Fruit fly (Drosophila melanogaster) whole organism, embryonic: ENCODE measurements around the gene nesd.

Source experiments
- Atf-2 ChIP-seq: fragments of 200-800 bp; sonication (Bioruptor generic); optimal IDR thresholded peaks from 2 replicates; lab custom pipeline; 2016; ENCODE audit warnings: missing biosample characterization, missing genetic modification characterization
- Atf3 ChIP-seq: fragments of 200-800 bp; sonication (Bioruptor generic); optimal IDR thresholded peaks from 3 replicates; lab custom pipeline; 2016; ENCODE audit warnings: missing biosample characterization, missing genetic modification characterization
- CG10209 ChIP-seq: fragments of 200-800 bp; sonication (Bioruptor generic); optimal IDR thresholded peaks from 3 replicates; lab custom pipeline; 2017; ENCODE audit warnings: missing biosample characterization, mild to moderate bottlenecking, missing genetic modification characterization, missing genetic modification reagents
- CG1024 ChIP-seq: fragments of 200-800 bp; sonication (Bioruptor generic); IDR thresholded peaks from 2 replicates; pipeline ENCODE4 v1.3.6; 2022; ENCODE audit warnings: missing biosample characterization, missing genetic modification characterization
- CG10267 ChIP-seq: fragments of 200-800 bp; sonication (Bioruptor generic); optimal IDR thresholded peaks from 2 replicates; lab custom pipeline; 2018; ENCODE audit warnings: missing biosample characterization, mild to moderate bottlenecking, missing genetic modification characterization, moderate library complexity
- CG10366 ChIP-seq: fragments of 200-800 bp; sonication (Bioruptor generic); IDR thresholded peaks from 2 replicates; pipeline ENCODE4 v1.3.6; 2022; ENCODE audit warnings: missing biosample characterization, missing genetic modification characterization
- CG10543 ChIP-seq: fragments of 200-800 bp; sonication (Bioruptor generic); optimal IDR thresholded peaks from 3 replicates; lab custom pipeline; 2017; ENCODE audit warnings: missing biosample characterization, mild to moderate bottlenecking, missing genetic modification characterization, moderate library complexity
- CG11560 ChIP-seq: fragments of 200-800 bp; sonication (Bioruptor generic); IDR thresholded peaks from 3 replicates; pipeline ENCODE4 v1.3.6; 2022; ENCODE audit warnings: missing biosample characterization, missing genetic modification characterization
- CG12769 ChIP-seq: fragments of 200-800 bp; sonication (Bioruptor generic); optimal IDR thresholded peaks from 2 replicates; lab custom pipeline; 2019; ENCODE audit warnings: missing biosample characterization, mild to moderate bottlenecking, missing genetic modification characterization, moderate library complexity
- CG14965 ChIP-seq: fragments of 200-800 bp; sonication (Bioruptor generic); optimal IDR thresholded peaks from 2 replicates; lab custom pipeline; 2016; ENCODE audit warnings: missing biosample characterization, missing genetic modification characterization, borderline replicate concordance
- CG16813 ChIP-seq: fragments of 200-800 bp; sonication (Bioruptor generic); IDR thresholded peaks from 3 replicates; pipeline ENCODE4 v1.3.6; 2022; ENCODE audit warnings: missing biosample characterization, missing genetic modification characterization; ENCODE audit not compliant: partially characterized antibody
- CG17802 ChIP-seq: fragments of 200-800 bp; sonication (Bioruptor generic); optimal IDR thresholded peaks from 2 replicates; lab custom pipeline; 2018; ENCODE audit warnings: missing biosample characterization, mild to moderate bottlenecking, missing genetic modification characterization, moderate library complexity
- CG1792 ChIP-seq: fragments of 200-800 bp; sonication (Bioruptor generic); optimal IDR thresholded peaks from 2 replicates; lab custom pipeline; 2016; ENCODE audit warnings: missing biosample characterization, missing genetic modification characterization
- CG18599 ChIP-seq: fragments of 200-800 bp; sonication (Bioruptor generic); optimal IDR thresholded peaks from 3 replicates; lab custom pipeline; 2017; ENCODE audit warnings: missing biosample characterization, missing genetic modification characterization, mild to moderate bottlenecking, moderate library complexity, missing genetic modification reagents
- CG4707 ChIP-seq: fragments of 200-800 bp; sonication (Bioruptor generic); optimal IDR thresholded peaks from 2 replicates; lab custom pipeline; 2018; ENCODE audit warnings: missing biosample characterization, mild to moderate bottlenecking, missing genetic modification characterization, moderate library complexity
- CG6683 ChIP-seq: fragments of 200-800 bp; sonication (Bioruptor generic); optimal IDR thresholded peaks from 2 replicates; lab custom pipeline; 2017; ENCODE audit warnings: missing biosample characterization, mild to moderate bottlenecking, missing genetic modification characterization, missing genetic modification reagents
- CG7357 ChIP-seq: fragments of 200-800 bp; sonication (Bioruptor generic); IDR thresholded peaks from 3 replicates; pipeline ENCODE4 v1.3.6; 2022; ENCODE audit warnings: missing biosample characterization, missing genetic modification characterization
- CG7372 ChIP-seq: fragments of 200-800 bp; sonication (Bioruptor generic); IDR thresholded peaks from 2 replicates; pipeline ENCODE4 v1.3.6; 2022; ENCODE audit warnings: missing biosample characterization, missing genetic modification characterization
- CG7839 ChIP-seq: fragments of 200-800 bp; sonication (Bioruptor generic); optimal IDR thresholded peaks from 3 replicates; lab custom pipeline; 2018; ENCODE audit warnings: missing biosample characterization, mild to moderate bottlenecking, missing genetic modification characterization, moderate library complexity
- CG9609 ChIP-seq: fragments of 200-800 bp; sonication (Bioruptor generic); optimal IDR thresholded peaks from 3 replicates; lab custom pipeline; 2016; ENCODE audit warnings: missing biosample characterization, missing genetic modification characterization
- Doc2 ChIP-seq: fragments of 200-800 bp; sonication (Bioruptor generic); IDR thresholded peaks from 2 replicates; pipeline ENCODE4 v1.3.6; 2022; ENCODE audit warnings: missing biosample characterization, missing genetic modification characterization
- E2f2 ChIP-seq: fragments of 200-800 bp; sonication (Bioruptor generic); IDR thresholded peaks from 2 replicates; pipeline ENCODE4 v1.3.6; 2022; ENCODE audit warnings: missing biosample characterization, missing genetic modification characterization
- Ets65A ChIP-seq: fragments of 200-800 bp; sonication (Bioruptor generic); peaks from one replicate; lab custom pipeline; 2016; ENCODE audit warnings: missing biosample characterization, missing genetic modification characterization
- H2.0 ChIP-seq: fragments of 200-800 bp; sonication (Bioruptor generic); IDR thresholded peaks from 2 replicates; pipeline ENCODE4 v1.3.6; 2022; ENCODE audit warnings: missing biosample characterization, missing genetic modification characterization
- HLH4C ChIP-seq: fragments of 200-800 bp; sonication (Bioruptor generic); IDR thresholded peaks from 3 replicates; pipeline ENCODE4 v1.3.6; 2022; ENCODE audit warnings: missing biosample characterization, missing genetic modification characterization; ENCODE audit not compliant: partially characterized antibody
- Kr ChIP-seq: fragments of 200-800 bp; sonication (Bioruptor generic); optimal IDR thresholded peaks from 2 replicates; lab custom pipeline; 2017; ENCODE audit warnings: missing biosample characterization, mild to moderate bottlenecking, missing genetic modification characterization
- MTF-1 ChIP-seq: fragments of 200-800 bp; sonication (Bioruptor generic); optimal IDR thresholded peaks from 2 replicates; lab custom pipeline; 2018; ENCODE audit warnings: missing biosample characterization, mild to moderate bottlenecking, missing genetic modification characterization, borderline replicate concordance
- Oaz ChIP-seq: fragments of 200-800 bp; sonication (Bioruptor generic); IDR thresholded peaks from 2 replicates; pipeline ENCODE4 v1.3.6; 2022; ENCODE audit warnings: missing biosample characterization, missing genetic modification characterization
- Optix ChIP-seq: fragments of 200-800 bp; sonication (Bioruptor generic); IDR thresholded peaks from 3 replicates; pipeline ENCODE4 v1.3.6; 2022; ENCODE audit warnings: missing biosample characterization, missing genetic modification characterization
- Pdp1 ChIP-seq, 2 experiments: fragments of 200-800 bp; sonication (Bioruptor generic); optimal IDR thresholded peaks; 3 replicates each; lab custom pipeline; 2016; ENCODE audit warnings: missing biosample characterization in 2 of 2, missing genetic modification characterization in 2 of 2, mild to moderate bottlenecking in 1 of 2, moderate library complexity in 1 of 2
- Sox100B ChIP-seq: fragments of 200-800 bp; sonication (Bioruptor generic); optimal IDR thresholded peaks from 3 replicates; lab custom pipeline; 2018; ENCODE audit warnings: missing biosample characterization, mild to moderate bottlenecking, missing genetic modification characterization
- Sox102F ChIP-seq: fragments of 200-800 bp; sonication (Bioruptor generic); optimal IDR thresholded peaks from 2 replicates; lab custom pipeline; 2018; ENCODE audit warnings: missing biosample characterization, mild to moderate bottlenecking, missing genetic modification characterization, moderate library complexity
- TFAM ChIP-seq: fragments of 200-800 bp; sonication (Bioruptor generic); optimal IDR thresholded peaks from 2 replicates; lab custom pipeline; 2017; ENCODE audit warnings: missing biosample characterization, missing genetic modification characterization, inconsistent platforms
- gce ChIP-seq: fragments of 200-800 bp; sonication (Bioruptor generic); IDR thresholded peaks from 3 replicates; pipeline ENCODE4 v1.3.6; 2022; ENCODE audit warnings: missing biosample characterization, missing genetic modification characterization
- jumu ChIP-seq: fragments of 200-800 bp; sonication (Bioruptor generic); optimal IDR thresholded peaks from 3 replicates; lab custom pipeline; 2016; ENCODE audit warnings: missing biosample characterization, missing genetic modification characterization
- klu ChIP-seq: fragments of 200-800 bp; sonication (Bioruptor generic); IDR thresholded peaks from 2 replicates; pipeline ENCODE4 v1.3.6; 2022; ENCODE audit warnings: missing biosample characterization, missing genetic modification characterization
- knrl ChIP-seq: fragments of 200-800 bp; sonication (Bioruptor generic); IDR thresholded peaks from 3 replicates; pipeline ENCODE4 v1.3.6; 2022; ENCODE audit warnings: missing biosample characterization, missing genetic modification characterization; ENCODE audit not compliant: partially characterized antibody
- lab ChIP-seq: fragments of 200-800 bp; sonication (Bioruptor generic); optimal IDR thresholded peaks from 3 replicates; lab custom pipeline; 2017; ENCODE audit warnings: missing biosample characterization, missing genetic modification characterization, mild to moderate bottlenecking, moderate library complexity, missing genetic modification reagents
- prd ChIP-seq, 3 experiments: fragments of >200 bp in 2 of 3; fragments of 200-800 bp in 1 of 3; sonication (Bioruptor generic) in 1 of 3; optimal IDR thresholded peaks in 2 of 3; IDR thresholded peaks in 1 of 3; 2 replicates in 2 of 3; 3 replicates in 1 of 3; pipeline versions ENCODE4 v1.3.6 to Lab custom; 2017 to 2022; ENCODE audit warnings: missing biosample characterization in 1 of 3, missing genetic modification characterization in 1 of 3
- pum ChIP-seq: fragments of 200-800 bp; sonication (Bioruptor generic); optimal IDR thresholded peaks from 2 replicates; lab custom pipeline; 2016; ENCODE audit warnings: missing biosample characterization, missing genetic modification characterization
- tap ChIP-seq: fragments of 200-800 bp; optimal IDR thresholded peaks from 3 replicates; lab custom pipeline; 2019; ENCODE audit warnings: missing biosample characterization, mild to moderate bottlenecking, missing genetic modification characterization, moderate library complexity
- tna ChIP-seq: fragments of 200-800 bp; sonication (Bioruptor generic); IDR thresholded peaks from 2 replicates; pipeline ENCODE4 v1.3.6; 2022; ENCODE audit warnings: missing biosample characterization, missing genetic modification characterization; ENCODE audit not compliant: partially characterized antibody
- trh ChIP-seq: fragments of 200-800 bp; sonication (Bioruptor generic); optimal IDR thresholded peaks from 2 replicates; lab custom pipeline; 2016; ENCODE audit warnings: missing biosample characterization, missing genetic modification characterization
- zen ChIP-seq: fragments of 200-800 bp; sonication (Bioruptor generic); optimal IDR thresholded peaks from 3 replicates; lab custom pipeline; 2018; ENCODE audit warnings: missing biosample characterization, mild to moderate bottlenecking, missing genetic modification characterization, moderate library complexity

Gene nesd

DNA sequence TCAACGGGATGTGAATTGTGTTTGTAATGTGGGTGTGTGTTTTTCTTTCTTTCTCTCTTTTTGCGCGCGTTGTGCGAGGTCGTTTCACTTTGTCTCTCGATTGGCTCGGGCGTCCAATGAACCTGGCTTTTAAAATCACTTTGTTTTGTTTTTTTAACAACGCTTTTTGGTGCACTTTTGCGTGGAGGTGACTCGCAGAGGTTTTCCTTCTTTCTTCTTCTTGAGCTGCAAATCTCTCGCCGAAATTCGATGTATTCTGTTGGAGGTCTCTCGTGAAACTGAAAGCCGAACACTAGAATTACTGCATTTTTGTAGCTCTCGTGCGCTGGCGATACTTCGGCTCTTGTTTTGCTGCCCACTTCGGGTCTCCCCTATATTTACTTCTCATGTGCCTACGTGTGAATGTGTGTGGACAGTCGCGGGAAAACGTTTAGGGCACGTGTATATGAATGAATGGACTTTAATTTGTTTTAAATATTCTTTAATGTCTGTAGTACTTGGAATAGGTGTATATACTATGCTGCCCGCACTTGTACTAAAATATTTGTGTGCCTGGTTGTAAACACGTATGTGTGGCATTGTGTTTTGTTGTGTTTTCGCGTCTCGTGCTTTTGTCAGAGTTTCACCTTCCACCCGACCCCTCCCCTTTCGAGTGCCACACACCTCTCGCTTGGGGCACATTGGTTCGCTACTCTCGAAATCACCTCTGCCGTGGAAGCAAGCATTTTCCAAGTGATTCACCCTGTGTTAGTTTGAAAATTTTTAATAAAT, 8.8 kb upstream of the nesd start, which contains the start of gene fok (continued):
- TF ChIP-seq Atf3 (GFP tag; lab: Kevin White, UChicago) = peak; percentile 91
- peak; percentile 93 for TF ChIP-seq CG10267 (tag; lab: Kevin White, UChicago)
- peak; percentile 92 for TF ChIP-seq CG7372 (GFP tag; lab: Robert Waterston, UW)
- TF ChIP-seq trh (GFP tag; lab: Kevin White, UChicago) = peak; percentile 76
- TF ChIP-seq CG7357 (GFP tag; lab: Robert Waterston, UW) = peak; percentile 83
- TF ChIP-seq tap (tag; lab: Kevin White, UChicago) = peak; percentile 96
- TF ChIP-seq E2f2 (GFP tag; lab: Robert Waterston, UW) = peak; percentile 81
- TF ChIP-seq TFAM = peak; percentile 78
- TF ChIP-seq Optix (GFP tag; lab: Robert Waterston, UW) = peak; percentile 88
- TF ChIP-seq, all 482 proteins: peak for 449

DNA sequence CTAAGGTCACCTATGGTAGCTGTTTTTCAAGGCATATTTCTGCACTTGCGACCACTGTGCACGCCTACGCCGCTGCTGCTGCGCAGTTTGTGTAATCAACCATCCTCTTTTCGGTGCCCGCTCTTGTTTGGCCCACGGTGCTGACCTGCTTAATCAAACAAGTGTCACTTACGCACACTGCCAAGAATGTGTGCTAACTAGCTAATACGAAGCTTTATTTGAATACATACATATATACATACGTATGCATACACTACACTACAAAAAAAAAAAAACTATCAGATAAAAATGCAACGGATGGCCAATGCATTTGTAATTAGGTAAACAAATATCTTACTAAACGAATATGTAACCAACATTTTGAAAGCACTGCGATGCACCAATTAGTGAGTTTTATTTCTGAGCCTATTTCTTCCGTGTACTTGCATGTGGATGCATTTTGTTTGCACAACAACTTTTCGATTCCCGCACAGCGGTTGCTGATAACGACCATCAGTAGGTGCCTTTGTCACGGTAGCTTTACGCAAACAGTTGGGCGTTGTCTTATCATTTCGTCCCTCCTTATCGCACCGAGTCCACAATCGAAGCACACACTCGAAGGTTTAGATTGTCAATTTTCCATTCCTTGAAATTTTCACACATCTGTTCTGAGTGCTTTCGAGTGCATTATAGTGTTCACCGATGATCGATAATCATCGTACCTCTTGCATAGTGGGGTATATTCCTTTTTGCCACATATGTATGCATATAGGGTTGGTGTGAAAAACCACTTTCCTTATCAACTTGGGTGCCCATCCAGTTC, 7.3 kb upstream of the nesd start:
- TF ChIP-seq zen (tag; lab: Kevin White, UChicago) (peak; percentile 71), Oaz (GFP tag; lab: Robert Waterston, UW) (peak; percentile 80), Doc2 (GFP tag; lab: Robert Waterston, UW) (peak; percentile 42; the same call in 1 of the 2 replicates), knrl (no peak; the same call in 2 of the 3 replicates), CG16813 (GFP tag; lab: Robert Waterston, UW) (no peak), CG4707 (GFP tag; lab: Kevin White, UChicago) (peak; percentile 88), CG1792 (GFP tag; lab: Kevin White, UChicago) (peak; percentile 43), CG1024 (GFP tag; lab: Robert Waterston, UW) (peak; percentile 78), Kr (peak; percentile 71), Ets65A (peak; percentile 91), Sox100B (GFP tag; lab: Kevin White, UChicago) (peak; percentile 88), CG10543 (GFP tag; lab: Kevin White, UChicago) (peak; percentile 70), CG17802 (tag; lab: Kevin White, UChicago) (peak; percentile 61), HLH4C (GFP tag; lab: Robert Waterston, UW) (no peak), klu (GFP tag; lab: Robert Waterston, UW) (peak; percentile 42; the same call in 1 of the 2 replicates), CG7839 (peak; percentile 83), CG10209 (GFP tag; lab: Kevin White, UChicago) (peak; percentile 86), CG11560 (0 out of 3 replicates have a peak, but pooled peaks have one; percentile 45), Atf-2 (peak; percentile 79), Pdp1 (GFP tag; optimal IDR thresholded peaks at IDR 0.05; lab: Kevin White, UChicago) (peak; percentile 85 to 93), tna (GFP tag; lab: Robert Waterston, UW) (peak; percentile 8), pum (GFP tag; lab: Kevin White, UChicago) (peak; percentile 84), CG14965 (GFP tag; lab: Kevin White, UChicago) (peak; percentile 32), MTF-1 (peak; percentile 69), jumu (peak; percentile 76), CG9609 (GFP tag; lab: Kevin White, UChicago) (peak; percentile 78), CG12769 (tag; lab: Kevin White, UChicago) (peak; percentile 29), CG10366 (GFP tag; lab: Robert Waterston, UW) (peak; percentile 90), gce (peak; percentile 91), Sox102F (peak; percentile 88), lab (peak; percentile 83), H2.0 (GFP tag; lab: Robert Waterston, UW) (peak; percentile 77), CG18599 (GFP tag; lab: Kevin White, UChicago) (peak; percentile 87), CG6683 (peak; percentile 77), prd (optimal IDR thresholded peaks at IDR 0.05; lab: Kevin White, UChicago) (no peak), prd (GFP tag; IDR thresholded peaks at IDR 0.05; lab: Robert Waterston, UW) (peak; percentile 91)
